Fruit fly (Drosophila melanogaster) whole organism, embryonic: ENCODE measurements around the gene Tmem214.
A peak's percentile ranks its signal among the peaks of the same experiment; 100 is the strongest.

ENCODE experiments used
- Antp ChIP-seq: fragments of 200-800 bp; sonication (Bioruptor generic); optimal IDR thresholded peaks from 3 replicates; lab custom pipeline; 2016; ENCODE audit warnings: missing biosample characterization, missing genetic modification characterization
- Blimp-1 ChIP-seq: fragments of 200-800 bp; sonication (Bioruptor generic); optimal IDR thresholded peaks from 3 replicates; lab custom pipeline; 2018; ENCODE audit warnings: missing biosample characterization, missing genetic modification characterization, mild to moderate bottlenecking, moderate library complexity, missing genetic modification reagents
- Bteb2 ChIP-seq: fragments of 200-800 bp; sonication (Bioruptor generic); optimal IDR thresholded peaks from 2 replicates; lab custom pipeline; 2016; ENCODE audit warnings: missing biosample characterization, missing genetic modification characterization
- CG10267 ChIP-seq: fragments of 200-800 bp; sonication (Bioruptor generic); optimal IDR thresholded peaks from 2 replicates; lab custom pipeline; 2018; ENCODE audit warnings: missing biosample characterization, mild to moderate bottlenecking, missing genetic modification characterization, moderate library complexity
- CG10979 ChIP-seq: fragments of 200-800 bp; sonication (Bioruptor generic); optimal IDR thresholded peaks from 2 replicates; lab custom pipeline; 2018; ENCODE audit warnings: missing biosample characterization, mild to moderate bottlenecking, missing genetic modification characterization, moderate library complexity
- CG11398 ChIP-seq: fragments of 200-800 bp; sonication (Bioruptor generic); optimal IDR thresholded peaks from 2 replicates; lab custom pipeline; 2016; ENCODE audit warnings: missing biosample characterization, missing genetic modification characterization
- CG11723 ChIP-seq: fragments of 200-800 bp; sonication (Bioruptor generic); optimal IDR thresholded peaks from 2 replicates; lab custom pipeline; 2017; ENCODE audit warnings: missing biosample characterization, mild to moderate bottlenecking, missing genetic modification characterization
- CG12299 ChIP-seq: fragments of 200-800 bp; sonication (Bioruptor generic); optimal IDR thresholded peaks from 2 replicates; lab custom pipeline; 2018; ENCODE audit warnings: missing biosample characterization, mild to moderate bottlenecking, missing genetic modification characterization
- CG12391 ChIP-seq: fragments of 200-800 bp; sonication (Bioruptor generic); optimal IDR thresholded peaks from 3 replicates; lab custom pipeline; 2018; ENCODE audit warnings: missing biosample characterization, mild to moderate bottlenecking, missing genetic modification characterization, moderate library complexity
- CG13287 ChIP-seq: fragments of 200-800 bp; sonication (Bioruptor generic); IDR thresholded peaks from 2 replicates; pipeline ENCODE4 v1.3.6; 2022; ENCODE audit warnings: missing biosample characterization, missing genetic modification characterization; ENCODE audit not compliant: partially characterized antibody
- CG14667 ChIP-seq: fragments of 200-800 bp; sonication (Bioruptor generic); IDR thresholded peaks from 2 replicates; pipeline ENCODE4 v1.3.6; 2022; ENCODE audit warnings: missing biosample characterization, missing genetic modification characterization
- CG14860 ChIP-seq: fragments of 200-800 bp; sonication (Bioruptor generic); IDR thresholded peaks from 3 replicates; pipeline ENCODE4 v1.3.6; 2022; ENCODE audit warnings: missing biosample characterization, missing genetic modification characterization; ENCODE audit not compliant: partially characterized antibody
- CG1603 ChIP-seq: fragments of 200-800 bp; sonication (Bioruptor generic); optimal IDR thresholded peaks from 2 replicates; lab custom pipeline; 2019; ENCODE audit warnings: missing biosample characterization, mild to moderate bottlenecking, missing genetic modification characterization, moderate library complexity
- CG17361 ChIP-seq: fragments of 200-800 bp; sonication (Bioruptor generic); IDR thresholded peaks from 3 replicates; pipeline ENCODE4 v1.3.6; 2022; ENCODE audit warnings: missing biosample characterization, missing genetic modification characterization
- CG17829 ChIP-seq: fragments of 200-800 bp; optimal IDR thresholded peaks from 2 replicates; lab custom pipeline; 2019; ENCODE audit warnings: missing biosample characterization, mild to moderate bottlenecking, missing genetic modification characterization, moderate library complexity
- CG2712 ChIP-seq: fragments of 200-800 bp; optimal IDR thresholded peaks from 3 replicates; lab custom pipeline; 2019; ENCODE audit warnings: missing biosample characterization, mild to moderate bottlenecking, missing genetic modification characterization, moderate library complexity
- CG31224 ChIP-seq: fragments of 200-800 bp; sonication (Bioruptor generic); IDR thresholded peaks from 2 replicates; pipeline ENCODE4 v1.3.6; 2022; ENCODE audit warnings: missing biosample characterization, missing genetic modification characterization
- CG4360 ChIP-seq: fragments of 200-800 bp; sonication (Bioruptor generic); IDR thresholded peaks from 2 replicates; pipeline ENCODE4 v1.3.6; 2022; ENCODE audit warnings: missing biosample characterization, missing genetic modification characterization
- CG8359 ChIP-seq: fragments of 200-800 bp; sonication (Bioruptor generic); optimal IDR thresholded peaks from 2 replicates; lab custom pipeline; 2017; ENCODE audit warnings: missing biosample characterization, mild to moderate bottlenecking, missing genetic modification characterization, borderline replicate concordance
- CG8388 ChIP-seq: fragments of 200-800 bp; sonication (Bioruptor generic); optimal IDR thresholded peaks from 2 replicates; lab custom pipeline; 2019; ENCODE audit warnings: missing biosample characterization, mild to moderate bottlenecking, missing genetic modification characterization, moderate library complexity
- CG9609 ChIP-seq: fragments of 200-800 bp; sonication (Bioruptor generic); optimal IDR thresholded peaks from 3 replicates; lab custom pipeline; 2016; ENCODE audit warnings: missing biosample characterization, missing genetic modification characterization
- CTCF ChIP-seq: fragments of 200-800 bp; sonication (Bioruptor generic); optimal IDR thresholded peaks from 2 replicates; lab custom pipeline; 2017; ENCODE audit warnings: missing biosample characterization, mild to moderate bottlenecking, missing genetic modification characterization, moderate library complexity
- MESR4 ChIP-seq: fragments of 200-800 bp; sonication (Bioruptor generic); optimal IDR thresholded peaks from 2 replicates; lab custom pipeline; 2018; ENCODE audit warnings: missing biosample characterization, mild to moderate bottlenecking, missing genetic modification characterization, moderate library complexity
- NC2α ChIP-seq: fragments of 200-800 bp; sonication (Bioruptor generic); optimal IDR thresholded peaks from 2 replicates; lab custom pipeline; 2016; ENCODE audit warnings: missing biosample characterization, missing genetic modification characterization
- NC2β ChIP-seq: fragments of 200-800 bp; sonication (Bioruptor generic); optimal IDR thresholded peaks from 2 replicates; lab custom pipeline; 2016; ENCODE audit warnings: missing biosample characterization, missing genetic modification characterization
- NfI ChIP-seq: fragments of 200-800 bp; sonication (Bioruptor generic); optimal IDR thresholded peaks from 3 replicates; lab custom pipeline; 2018; ENCODE audit warnings: missing biosample characterization, mild to moderate bottlenecking, missing genetic modification characterization, moderate library complexity
- Sox102F ChIP-seq: fragments of 200-800 bp; sonication (Bioruptor generic); optimal IDR thresholded peaks from 2 replicates; lab custom pipeline; 2018; ENCODE audit warnings: missing biosample characterization, mild to moderate bottlenecking, missing genetic modification characterization, moderate library complexity
- Vsx1 ChIP-seq: fragments of 200-800 bp; sonication (Bioruptor generic); optimal IDR thresholded peaks from 2 replicates; lab custom pipeline; 2017; ENCODE audit warnings: missing biosample characterization, mild to moderate bottlenecking, missing genetic modification characterization, missing genetic modification reagents
- Xbp1 ChIP-seq: fragments of 200-800 bp; sonication (Bioruptor generic); optimal IDR thresholded peaks from 3 replicates; lab custom pipeline; 2016; ENCODE audit warnings: missing biosample characterization, mild to moderate bottlenecking, missing genetic modification characterization
- abd-A ChIP-seq: fragments of 200-800 bp; sonication (Bioruptor generic); optimal IDR thresholded peaks from 3 replicates; lab custom pipeline; 2019; ENCODE audit warnings: missing biosample characterization, mild to moderate bottlenecking, missing genetic modification characterization, moderate library complexity
- ara ChIP-seq: fragments of 200-800 bp; sonication (Bioruptor generic); IDR thresholded peaks from 2 replicates; pipeline ENCODE4 v1.3.6; 2022; ENCODE audit warnings: missing biosample characterization, missing genetic modification characterization
- da ChIP-seq: fragments of 200-800 bp; sonication (Bioruptor generic); optimal IDR thresholded peaks from 2 replicates; lab custom pipeline; 2016; ENCODE audit warnings: missing biosample characterization, missing genetic modification characterization
- dysf ChIP-seq: fragments of 200-800 bp; sonication (Bioruptor generic); IDR thresholded peaks from 3 replicates; pipeline ENCODE4 v1.3.6; 2022; ENCODE audit warnings: missing biosample characterization, missing genetic modification characterization
- fd102C ChIP-seq: fragments of 200-800 bp; sonication (Bioruptor generic); optimal IDR thresholded peaks from 2 replicates; lab custom pipeline; 2018; ENCODE audit warnings: missing biosample characterization, mild to moderate bottlenecking, missing genetic modification characterization, moderate library complexity
- gt ChIP-seq: fragments of 200-800 bp; sonication (Bioruptor generic); IDR thresholded peaks from 2 replicates; pipeline ENCODE4 v1.3.6; 2022; ENCODE audit warnings: missing biosample characterization, missing genetic modification characterization
- hb ChIP-seq: fragments of 200-800 bp; sonication (Bioruptor generic); IDR thresholded peaks from 3 replicates; pipeline ENCODE4 v1.3.6; 2022; ENCODE audit warnings: missing biosample characterization, missing genetic modification characterization; ENCODE audit not compliant: partially characterized antibody
- hbn ChIP-seq: fragments of 200-800 bp; sonication (Bioruptor generic); IDR thresholded peaks from 2 replicates; pipeline ENCODE4 v1.3.6; 2022; ENCODE audit warnings: missing biosample characterization, missing genetic modification characterization; ENCODE audit not compliant: partially characterized antibody
- her ChIP-seq: fragments of 200-800 bp; sonication (Bioruptor generic); optimal IDR thresholded peaks from 2 replicates; lab custom pipeline; 2016; ENCODE audit warnings: missing biosample characterization, missing genetic modification characterization
- jing ChIP-seq: fragments of 200-800 bp; sonication (Bioruptor generic); optimal IDR thresholded peaks from 2 replicates; lab custom pipeline; 2018; ENCODE audit warnings: missing biosample characterization, mild to moderate bottlenecking, missing genetic modification characterization
- klu ChIP-seq: fragments of 200-800 bp; sonication (Bioruptor generic); IDR thresholded peaks from 2 replicates; pipeline ENCODE4 v1.3.6; 2022; ENCODE audit warnings: missing biosample characterization, missing genetic modification characterization
- lmd ChIP-seq: fragments of 200-800 bp; sonication (Bioruptor generic); IDR thresholded peaks from 2 replicates; pipeline ENCODE4 v1.3.6; 2022; ENCODE audit warnings: missing biosample characterization, missing genetic modification characterization
- lov ChIP-seq, 2 experiments: fragments of 200-800 bp in 1 of 2; fragments of >200 bp in 1 of 2; sonication (Bioruptor generic) in 1 of 2; IDR thresholded peaks in 1 of 2; optimal IDR thresholded peaks in 1 of 2; 2 replicates in 1 of 2; 3 replicates in 1 of 2; pipeline versions ENCODE4 v1.3.6 to Lab custom; 2017 to 2022; ENCODE audit warnings: missing biosample characterization in 1 of 2, missing genetic modification characterization in 1 of 2
- nom ChIP-seq: fragments of 200-800 bp; sonication (Bioruptor generic); optimal IDR thresholded peaks from 2 replicates; lab custom pipeline; 2017; ENCODE audit warnings: missing biosample characterization, missing genetic modification characterization, mild to moderate bottlenecking, moderate library complexity, missing genetic modification reagents
- sd ChIP-seq: fragments of 200-800 bp; sonication (Bioruptor generic); optimal IDR thresholded peaks from 3 replicates; lab custom pipeline; 2018; ENCODE audit warnings: missing biosample characterization, mild to moderate bottlenecking, missing genetic modification characterization, moderate library complexity
- sens ChIP-seq: fragments of 200-800 bp; sonication (Bioruptor generic); peaks from one replicate; lab custom pipeline; 2016; ENCODE audit warnings: missing biosample characterization, missing genetic modification characterization
- sob ChIP-seq: fragments of 200-800 bp; sonication (Bioruptor generic); IDR thresholded peaks from 2 replicates; pipeline ENCODE4 v1.3.6; 2022; ENCODE audit warnings: missing biosample characterization, missing genetic modification characterization
- unpg ChIP-seq: fragments of 200-800 bp; sonication (Bioruptor generic); optimal IDR thresholded peaks from 3 replicates; lab custom pipeline; 2018; ENCODE audit warnings: missing biosample characterization, mild to moderate bottlenecking, missing genetic modification characterization, moderate library complexity
- vnd ChIP-seq: fragments of 200-800 bp; sonication (Bioruptor generic); IDR thresholded peaks from 3 replicates; pipeline ENCODE4 v1.3.6; 2022; ENCODE audit warnings: missing biosample characterization, missing genetic modification characterization; ENCODE audit not compliant: partially characterized antibody

Tmem214 gene

DNA sequence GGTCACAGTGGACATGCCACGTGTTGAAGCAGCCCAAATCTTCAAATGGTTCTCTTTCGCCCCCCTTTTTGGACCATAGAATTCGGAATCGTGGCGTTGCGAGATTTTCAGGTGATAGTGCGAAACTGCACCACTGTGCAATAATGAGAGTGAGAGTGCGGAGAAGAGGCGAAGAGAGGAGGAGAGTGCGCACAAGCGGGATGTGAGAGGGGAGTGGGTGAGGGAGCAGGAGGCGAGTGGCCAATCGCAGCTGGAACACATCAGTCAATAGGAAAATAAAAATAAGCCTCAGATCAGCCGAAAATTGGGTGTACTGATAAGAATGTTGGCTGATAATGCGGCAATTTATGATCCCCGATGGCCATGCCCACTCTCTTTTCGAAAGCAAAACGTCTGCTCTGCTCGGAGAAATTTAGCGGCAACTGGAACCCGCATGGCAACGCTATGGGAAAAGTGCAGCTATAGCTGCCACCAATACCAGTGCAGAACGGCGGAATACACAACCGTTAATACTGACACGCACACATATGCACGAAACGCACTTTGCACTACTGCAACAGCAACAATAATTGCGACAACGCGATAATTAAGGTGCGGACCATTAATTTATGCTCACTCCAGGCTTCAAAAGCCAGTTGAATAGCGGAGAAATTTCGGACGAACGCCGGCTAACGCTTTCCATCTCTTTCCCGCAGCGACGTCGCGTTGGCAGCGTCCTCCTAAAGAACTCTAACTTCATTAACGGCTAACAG is 2.6 kb downstream of the Tmem214 start (continued):
- TF ChIP-seq sd (tag; lab: Kevin White, UChicago) (no peak), CG12391 (tag; lab: Kevin White, UChicago) (peak; percentile 17), sob (GFP tag; lab: Robert Waterston, UW) (no peak), CG17361 (0 out of 3 replicates have a peak, but pooled peaks have one; percentile 9), da (no peak), fd102C (no peak), her (peak; percentile 41), unpg (GFP tag; lab: Kevin White, UChicago) (no peak), CG11723 (GFP tag; lab: Kevin White, UChicago) (no peak), CG4360 (GFP tag; lab: Robert Waterston, UW) (no peak), gt (GFP tag; lab: Robert Waterston, UW) (no peak), hbn (GFP tag; lab: Robert Waterston, UW) (0 out of 2 replicates have a peak, but pooled peaks have one; percentile 10), dysf (GFP tag; lab: Robert Waterston, UW) (no peak), CG9609 (no peak), CTCF (GFP tag; lab: Kevin White, UChicago) (no peak), klu (no peak), CG2712 (peak; percentile 25), CG17829 (tag; lab: Kevin White, UChicago) (no peak), hb (GFP tag; lab: Robert Waterston, UW) (peak; percentile 47; the same call in 1 of the 3 replicates), CG8359 (GFP tag; lab: Kevin White, UChicago) (no peak), nom (GFP tag; lab: Kevin White, UChicago) (peak; percentile 95), CG10979 (peak; percentile 39), NfI (no peak), CG14667 (GFP tag; lab: Robert Waterston, UW) (no peak), Sox102F (GFP tag; lab: Kevin White, UChicago) (no peak), CG8388 (no peak), CG14860 (GFP tag; lab: Robert Waterston, UW) (peak; percentile 32; the same call in 1 of the 3 replicates), CG31224 (no peak), CG12299 (peak; percentile 20), sens (peak; percentile 83), Blimp-1 (peak; percentile 93), lov (optimal IDR thresholded peaks at IDR 0.05; lab: Kevin White, UChicago) (no peak), lov (GFP tag; IDR thresholded peaks at IDR 0.05; lab: Robert Waterston, UW) (no peak), NC2α (GFP tag; lab: Kevin White, UChicago) (peak; percentile 6), Bteb2 (GFP tag; lab: Kevin White, UChicago) (no peak), MESR4 (peak; percentile 70), vnd (GFP tag; lab: Robert Waterston, UW) (no peak), CG13287 (GFP tag; lab: Robert Waterston, UW) (no peak), ara (GFP tag; lab: Robert Waterston, UW) (no peak), lmd (GFP tag; lab: Robert Waterston, UW) (no peak), Antp (GFP tag; lab: Kevin White, UChicago) (peak; percentile 11), CG1603 (tag; lab: Kevin White, UChicago) (peak; percentile 15), abd-A (tag; lab: Kevin White, UChicago) (peak; percentile 70), NC2β (no peak), Vsx1 (GFP tag; lab: Kevin White, UChicago) (no peak), jing (GFP tag; lab: Kevin White, UChicago) (no peak), Xbp1 (GFP tag; lab: Kevin White, UChicago) (peak; percentile 34), CG11398 (GFP tag; lab: Kevin White, UChicago) (no peak), CG10267 (tag; lab: Kevin White, UChicago) (no peak)
